Fruit fly (Drosophila melanogaster) whole organism, embryonic: ENCODE measurements around the gene CG1632.

Experiments used
- CG10462 ChIP-seq: fragments of 200-800 bp; sonication (Bioruptor generic); optimal IDR thresholded peaks from 2 replicates; lab custom pipeline; 2016; ENCODE audit warnings: missing biosample characterization, missing genetic modification characterization
- CG15479 ChIP-seq: fragments of 200-800 bp; sonication (Bioruptor generic); optimal IDR thresholded peaks from 3 replicates; lab custom pipeline; 2019; ENCODE audit warnings: missing biosample characterization, mild to moderate bottlenecking, missing genetic modification characterization, moderate library complexity
- CG15514 ChIP-seq: fragments of 200-800 bp; sonication (Bioruptor generic); optimal IDR thresholded peaks from 3 replicates; lab custom pipeline; 2017; ENCODE audit warnings: missing biosample characterization, missing genetic modification characterization, mild to moderate bottlenecking, moderate library complexity, missing genetic modification reagents
- CG15601 ChIP-seq: fragments of 200-800 bp; sonication (Bioruptor generic); optimal IDR thresholded peaks from 3 replicates; lab custom pipeline; 2019; ENCODE audit warnings: missing biosample characterization, mild to moderate bottlenecking, missing genetic modification characterization, moderate library complexity
- CG18764 ChIP-seq: fragments of 200-800 bp; sonication (Bioruptor generic); optimal IDR thresholded peaks from 3 replicates; lab custom pipeline; 2016; ENCODE audit warnings: missing biosample characterization, missing genetic modification characterization
- CG6854 ChIP-seq: fragments of 200-800 bp; sonication (Bioruptor generic); optimal IDR thresholded peaks from 3 replicates; lab custom pipeline; 2017; ENCODE audit warnings: missing biosample characterization, mild to moderate bottlenecking, missing genetic modification characterization
- CG8478 ChIP-seq: fragments of >200 bp; optimal IDR thresholded peaks from 2 replicates; lab custom pipeline; 2018
- CG8924 ChIP-seq: fragments of 200-800 bp; optimal IDR thresholded peaks from 3 replicates; lab custom pipeline; 2019; ENCODE audit warnings: missing biosample characterization, mild to moderate bottlenecking, missing genetic modification characterization, moderate library complexity
- D19A ChIP-seq: fragments of 200-800 bp; optimal IDR thresholded peaks from 3 replicates; lab custom pipeline; 2019; ENCODE audit warnings: missing biosample characterization, mild to moderate bottlenecking, missing genetic modification characterization, moderate library complexity
- Doc2 ChIP-seq: fragments of 200-800 bp; sonication (Bioruptor generic); IDR thresholded peaks from 2 replicates; pipeline ENCODE4 v1.3.6; 2022; ENCODE audit warnings: missing biosample characterization, missing genetic modification characterization
- Eip74EF ChIP-seq, 2 experiments: fragments of 200-800 bp in 1 of 2; fragments of >200 bp in 1 of 2; sonication (Bioruptor generic) in 1 of 2; optimal IDR thresholded peaks; 2 replicates each; lab custom pipeline; 2017 to 2019; ENCODE audit warnings: missing biosample characterization in 2 of 2, missing genetic modification characterization in 2 of 2, mild to moderate bottlenecking in 1 of 2, moderate library complexity in 1 of 2
- Gug ChIP-seq: fragments of 200-800 bp; sonication (Bioruptor generic); IDR thresholded peaks from 4 replicates; pipeline ENCODE4 v1.3.6; 2022; ENCODE audit warnings: missing biosample characterization, missing genetic modification characterization
- Hr78 ChIP-seq, 2 experiments: fragments of 200-800 bp in 1 of 2; fragments of >200 bp in 1 of 2; sonication (Bioruptor generic) in 1 of 2; optimal IDR thresholded peaks; 2 replicates each; lab custom pipeline; 2017 to 2019; ENCODE audit warnings: missing biosample characterization in 2 of 2, missing genetic modification characterization in 2 of 2, mild to moderate bottlenecking in 1 of 2, moderate library complexity in 1 of 2
- Kr ChIP-seq: fragments of 200-800 bp; sonication (Bioruptor generic); optimal IDR thresholded peaks from 2 replicates; lab custom pipeline; 2017; ENCODE audit warnings: missing biosample characterization, mild to moderate bottlenecking, missing genetic modification characterization
- Oli ChIP-seq: fragments of 200-800 bp; sonication (Bioruptor generic); optimal IDR thresholded peaks from 2 replicates; lab custom pipeline; 2018; ENCODE audit warnings: missing biosample characterization, mild to moderate bottlenecking, missing genetic modification characterization, moderate library complexity
- Rfx ChIP-seq: fragments of 200-800 bp; sonication (Bioruptor generic); IDR thresholded peaks from 2 replicates; pipeline ENCODE4 v1.3.6; 2022; ENCODE audit warnings: missing biosample characterization, missing genetic modification characterization
- Six4 ChIP-seq: fragments of 200-800 bp; sonication (Bioruptor generic); optimal IDR thresholded peaks from 2 replicates; lab custom pipeline; 2016; ENCODE audit warnings: missing biosample characterization, missing genetic modification characterization
- Sox100B ChIP-seq: fragments of 200-800 bp; sonication (Bioruptor generic); optimal IDR thresholded peaks from 3 replicates; lab custom pipeline; 2018; ENCODE audit warnings: missing biosample characterization, mild to moderate bottlenecking, missing genetic modification characterization
- dmrt11E ChIP-seq: fragments of 200-800 bp; sonication (Bioruptor generic); optimal IDR thresholded peaks from 3 replicates; lab custom pipeline; 2018; ENCODE audit warnings: missing biosample characterization, mild to moderate bottlenecking, missing genetic modification characterization, moderate library complexity
- emc ChIP-seq: fragments of 200-800 bp; sonication (Bioruptor generic); optimal IDR thresholded peaks from 2 replicates; lab custom pipeline; 2016; ENCODE audit warnings: missing biosample characterization, missing genetic modification characterization
- eve ChIP-seq, 2 experiments: fragments of >200 bp; optimal IDR thresholded peaks; 2 replicates each; lab custom pipeline; 2017; ENCODE audit warnings: missing biosample characterization in 2 of 2, missing genetic modification characterization in 2 of 2
- gcm ChIP-seq: fragments of 200-800 bp; sonication (Bioruptor generic); optimal IDR thresholded peaks from 2 replicates; lab custom pipeline; 2019; ENCODE audit warnings: missing biosample characterization, mild to moderate bottlenecking, missing genetic modification characterization, moderate library complexity
- gem ChIP-seq: fragments of 200-800 bp; sonication (Bioruptor generic); optimal IDR thresholded peaks from 2 replicates; lab custom pipeline; 2019; ENCODE audit warnings: missing biosample characterization, mild to moderate bottlenecking, missing genetic modification characterization, moderate library complexity
- gro ChIP-seq: fragments of 200-800 bp; sonication (Bioruptor generic); optimal IDR thresholded peaks from 2 replicates; lab custom pipeline; 2016; ENCODE audit warnings: missing biosample characterization, missing genetic modification characterization
- gsb-n ChIP-seq: fragments of 200-800 bp; sonication (Bioruptor generic); optimal IDR thresholded peaks from 3 replicates; lab custom pipeline; 2018; ENCODE audit warnings: missing biosample characterization, mild to moderate bottlenecking, missing genetic modification characterization
- jing ChIP-seq: fragments of 200-800 bp; sonication (Bioruptor generic); optimal IDR thresholded peaks from 2 replicates; lab custom pipeline; 2018; ENCODE audit warnings: missing biosample characterization, mild to moderate bottlenecking, missing genetic modification characterization
- kni ChIP-seq: fragments of 200-800 bp; sonication (Bioruptor generic); optimal IDR thresholded peaks from 3 replicates; lab custom pipeline; 2017; ENCODE audit warnings: mild to moderate bottlenecking, missing biosample characterization, missing genetic modification reagents, missing genetic modification characterization
- luna ChIP-seq: fragments of 200-800 bp; sonication (Bioruptor generic); optimal IDR thresholded peaks from 2 replicates; lab custom pipeline; 2016; ENCODE audit warnings: missing biosample characterization, missing genetic modification characterization
- pros ChIP-seq: fragments of 200-800 bp; sonication (Bioruptor generic); optimal IDR thresholded peaks from 3 replicates; lab custom pipeline; 2019; ENCODE audit warnings: missing biosample characterization, mild to moderate bottlenecking, missing genetic modification characterization, moderate library complexity
- ro ChIP-seq: fragments of 200-800 bp; sonication (Bioruptor generic); IDR thresholded peaks from 2 replicates; pipeline ENCODE4 v1.3.6; 2022; ENCODE audit warnings: missing biosample characterization, missing genetic modification characterization
- sens ChIP-seq: fragments of 200-800 bp; sonication (Bioruptor generic); peaks from one replicate; lab custom pipeline; 2016; ENCODE audit warnings: missing biosample characterization, missing genetic modification characterization
- sqz ChIP-seq: fragments of 200-800 bp; sonication (Bioruptor generic); optimal IDR thresholded peaks from 3 replicates; lab custom pipeline; 2018; ENCODE audit warnings: missing biosample characterization, mild to moderate bottlenecking, missing genetic modification characterization
- tap ChIP-seq: fragments of 200-800 bp; optimal IDR thresholded peaks from 3 replicates; lab custom pipeline; 2019; ENCODE audit warnings: missing biosample characterization, mild to moderate bottlenecking, missing genetic modification characterization, moderate library complexity
- twi ChIP-seq: fragments of 200-800 bp; optimal IDR thresholded peaks from 2 replicates; lab custom pipeline; 2019; ENCODE audit warnings: missing biosample characterization, mild to moderate bottlenecking, missing genetic modification characterization, moderate library complexity
- wdn ChIP-seq: fragments of 200-800 bp; sonication (Bioruptor generic); IDR thresholded peaks from 2 replicates; pipeline ENCODE4 v1.3.6; 2022; ENCODE audit warnings: missing biosample characterization, missing genetic modification characterization
- zfh2 ChIP-seq: fragments of 200-800 bp; sonication (Bioruptor generic); optimal IDR thresholded peaks from 2 replicates; lab custom pipeline; 2016; ENCODE audit warnings: missing biosample characterization, missing genetic modification characterization

CG1632 gene

DNA sequence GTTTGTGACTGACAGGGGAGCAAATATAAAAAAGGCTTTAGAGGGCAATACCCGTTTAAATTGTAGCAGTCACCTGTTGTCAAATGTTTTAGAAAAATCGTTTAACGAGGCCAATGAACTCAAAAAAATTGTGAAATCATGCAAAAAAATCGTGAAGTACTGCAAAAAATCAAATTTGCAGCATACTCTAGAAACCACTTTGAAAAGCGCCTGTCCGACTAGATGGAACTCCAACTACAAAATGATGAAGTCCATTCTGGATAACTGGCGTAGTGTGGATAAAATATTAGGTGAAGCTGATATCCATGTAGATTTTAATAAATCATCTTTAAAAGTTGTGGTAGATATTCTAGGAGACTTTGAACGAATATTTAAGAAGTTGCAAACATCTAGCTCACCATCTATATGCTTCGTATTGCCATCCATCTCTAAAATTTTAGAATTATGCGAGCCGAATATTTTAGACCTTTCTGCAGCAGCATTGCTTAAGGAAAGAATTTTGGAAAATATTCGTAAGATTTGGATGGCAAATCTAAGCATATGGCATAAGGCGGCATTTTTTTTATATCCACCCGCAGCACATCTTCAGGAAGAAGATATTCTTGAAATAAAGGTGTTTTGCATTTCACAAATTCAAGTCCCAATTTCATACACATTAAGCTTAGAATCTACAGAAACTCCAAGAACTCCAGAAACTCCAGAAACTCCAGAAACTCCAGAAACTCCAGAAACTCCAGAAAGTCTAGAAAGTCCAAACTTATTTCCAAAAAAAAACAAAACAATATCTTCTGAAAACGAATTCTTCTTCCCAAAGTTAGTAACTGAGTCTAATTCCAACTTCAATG is 42.2 kb downstream of the CG1632 start (continued):
- TF ChIP-seq CG15514 (no peak), Oli (tag; lab: Kevin White, UChicago) (no peak), Gug (no peak), emc (GFP tag; lab: Kevin White, UChicago) (no peak), jing (GFP tag; lab: Kevin White, UChicago) (peak; percentile 49), zfh2 (no peak), wdn (GFP tag; lab: Robert Waterston, UW) (no peak), gro (no peak), CG6854 (no peak), luna (GFP tag; lab: Kevin White, UChicago) (no peak), Rfx (GFP tag; lab: Robert Waterston, UW) (no peak), ro (GFP tag; lab: Robert Waterston, UW) (no peak), Doc2 (GFP tag; lab: Robert Waterston, UW) (no peak), CG8478 (lab: Kevin White, UChicago) (no peak), eve (GFP tag; optimal IDR thresholded peaks at IDR 0.05; lab: Kevin White, UChicago) (peak in 1 of 2 experiments; percentile 59)
- TF ChIP-seq, all 482 proteins: peak for 16

DNA sequence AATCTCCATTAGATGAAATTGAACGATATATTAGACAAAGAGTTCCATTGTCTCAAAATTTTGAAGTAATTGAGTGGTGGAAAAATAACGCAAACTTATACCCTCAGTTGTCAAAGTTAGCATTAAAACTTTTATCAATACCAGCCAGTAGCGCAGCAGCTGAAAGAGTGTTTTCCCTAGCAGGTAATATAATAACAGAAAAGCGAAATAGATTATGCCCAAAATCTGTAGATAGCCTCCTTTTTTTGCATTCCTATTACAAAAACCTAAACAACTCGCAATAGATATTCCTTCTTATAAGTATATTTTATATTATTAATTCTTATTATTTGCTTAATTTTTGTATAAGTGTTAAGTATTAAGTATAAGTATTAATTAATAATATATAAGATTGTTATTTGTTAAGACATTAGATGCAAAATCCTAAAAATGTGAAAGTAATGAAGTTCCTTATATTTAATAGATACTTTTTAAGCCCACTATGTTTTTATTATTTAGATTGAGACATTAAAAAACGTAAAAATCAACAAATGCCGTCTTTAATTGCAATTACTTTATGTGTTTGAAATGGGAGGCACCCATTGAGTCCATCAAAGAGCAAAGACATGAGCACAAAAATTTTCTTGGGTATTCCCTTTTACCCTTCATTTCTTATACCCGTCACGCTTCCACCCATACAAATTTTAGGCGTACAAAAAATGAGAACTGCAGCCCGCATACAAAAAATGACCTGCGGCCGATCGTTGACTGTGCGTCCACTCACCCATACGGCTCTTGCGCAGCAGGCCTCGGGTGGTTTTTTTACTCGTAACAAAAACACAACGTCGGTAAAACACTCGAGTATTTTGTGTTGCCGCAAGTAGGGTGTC is 43.1 kb downstream of the CG1632 start:
- TF ChIP-seq jing (GFP tag; lab: Kevin White, UChicago) = peak; percentile 27
- TF ChIP-seq tap (tag; lab: Kevin White, UChicago) = peak; percentile 52
- TF ChIP-seq Kr (GFP tag; lab: Kevin White, UChicago) = peak; percentile 100
- TF ChIP-seq CG15601 (tag; lab: Kevin White, UChicago) = peak; percentile 30
- TF ChIP-seq CG15479 (GFP tag; lab: Kevin White, UChicago) = peak; percentile 49
- TF ChIP-seq Six4 (GFP tag; lab: Kevin White, UChicago) = peak; percentile 39
- TF ChIP-seq pros = peak; percentile 99
- TF ChIP-seq gem (tag; lab: Kevin White, UChicago) = peak; percentile 7
- TF ChIP-seq sens = peak; percentile 3
- TF ChIP-seq D19A (tag; lab: Kevin White, UChicago) = peak; percentile 76
- TF ChIP-seq CG10462 (GFP tag; lab: Kevin White, UChicago) = peak; percentile 1
- peak; percentile 95 for TF ChIP-seq twi (tag; lab: Kevin White, UChicago)
- peak; percentile 16 for TF ChIP-seq CG18764 (GFP tag; lab: Kevin White, UChicago)
- peak in 1 of 2 experiments; percentile 38 for TF ChIP-seq Hr78 (GFP tag; optimal IDR thresholded peaks at IDR 0.05; lab: Kevin White, UChicago)
- peak; percentile 52 for TF ChIP-seq CG8924 (tag; lab: Kevin White, UChicago)
- peak in 1 of 2 experiments; percentile 68 for TF ChIP-seq Eip74EF (GFP tag; optimal IDR thresholded peaks at IDR 0.05; lab: Kevin White, UChicago)
- TF ChIP-seq eve (GFP tag; optimal IDR thresholded peaks at IDR 0.05; lab: Kevin White, UChicago) = peak in 1 of 2 experiments; percentile 24
- TF ChIP-seq sqz (GFP tag; lab: Kevin White, UChicago) = peak; percentile 97
- peak; percentile 82 for TF ChIP-seq gcm (GFP tag; lab: Kevin White, UChicago)
- TF ChIP-seq Sox100B (GFP tag; lab: Kevin White, UChicago) = peak; percentile 85
- TF ChIP-seq gsb-n (tag; lab: Kevin White, UChicago) = peak; percentile 50
- TF ChIP-seq dmrt11E (tag; lab: Kevin White, UChicago) = peak; percentile 16
- TF ChIP-seq kni = peak; percentile 81
